Fruit fly (Drosophila melanogaster) whole organism, wandering third instar larva: ENCODE measurements around the gene CG6961.

Experiments used
- Hr83 ChIP-seq: fragments of 200-300 bp; sonication (Bioruptor generic); optimal IDR thresholded peaks from 2 replicates; lab custom pipeline; 2016; ENCODE audit warnings: missing biosample characterization, mild to moderate bottlenecking, missing genetic modification characterization, moderate library complexity; ENCODE audit not compliant: poor library complexity, severe bottlenecking
- Jra ChIP-seq: sonication (Bioruptor generic); optimal IDR thresholded peaks from 2 replicates; lab custom pipeline; 2016; ENCODE audit warnings: missing biosample characterization, missing genetic modification characterization
- OdsH ChIP-seq: fragments of 200-800 bp; sonication (Bioruptor generic); optimal IDR thresholded peaks from 2 replicates; lab custom pipeline; 2016; ENCODE audit warnings: missing biosample characterization, mild to moderate bottlenecking, missing genetic modification characterization
- psq ChIP-seq: fragments of 200-800 bp; sonication (Bioruptor generic); optimal IDR thresholded peaks from 3 replicates; lab custom pipeline; 2017; ENCODE audit warnings: missing biosample characterization, mild to moderate bottlenecking, missing genetic modification characterization, moderate library complexity

DNA sequence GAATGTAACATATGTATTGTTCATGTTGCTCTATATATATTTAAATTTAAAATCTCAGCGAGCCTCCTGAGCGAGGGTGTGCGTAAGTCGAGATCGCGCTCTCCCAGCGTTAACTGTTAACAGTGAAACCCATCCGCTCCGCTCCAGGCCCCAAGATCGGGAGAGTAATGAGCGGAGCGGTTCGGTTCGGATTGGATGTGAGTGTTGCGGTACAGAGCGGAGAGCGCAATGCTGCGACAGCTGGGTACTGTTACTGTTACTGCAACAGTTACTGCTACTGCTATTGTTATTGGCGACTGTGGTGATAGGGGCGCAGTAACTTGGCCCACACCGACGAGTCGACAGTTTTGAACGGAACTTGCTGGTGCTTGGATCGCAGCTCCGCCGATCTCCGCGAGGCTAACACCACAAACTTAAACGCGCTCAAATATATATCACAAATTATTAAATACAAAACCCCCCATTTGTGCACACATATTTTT, 44.4 kb upstream of the CG6961 start, which contains the start of gene Pvf1:
- TF ChIP-seq OdsH (GFP tag; lab: Kevin White, UChicago) (no peak), Hr83 (GFP tag; lab: Kevin White, UChicago) (peak; percentile 0), psq (GFP tag; lab: Kevin White, UChicago) (no peak), Jra (no peak)
